Worm (Caenorhabditis elegans) whole organism, young adult: Measurements from ENCODE around the gene Y51H7C.3.

Source experiments
- B0035.1 ChIP-seq: sonication (generic microtip); optimal IDR thresholded peaks from 2 replicates; lab custom pipeline; 2016; ENCODE audit warnings: missing genetic modification characterization, mild to moderate bottlenecking, missing compliant biosample characterization, missing genotype, missing genetic modification reagents
- B0336.3 ChIP-seq: fragments of 200-800 bp; sonication (Bioruptor generic); IDR thresholded peaks from 2 replicates; pipeline ENCODE4 v1.3.6; 2022; ENCODE audit warnings: missing genetic modification characterization, missing compliant biosample characterization
- F22D6.2 ChIP-seq: sonication (generic microtip); optimal IDR thresholded peaks from 2 replicates; lab custom pipeline; 2016; ENCODE audit warnings: mild to moderate bottlenecking, missing genetic modification characterization, missing compliant biosample characterization
- F39B2.1 ChIP-seq: fragments of 200-800 bp; sonication (Bioruptor generic); IDR thresholded peaks from 2 replicates; pipeline ENCODE4 v1.3.6; 2022; ENCODE audit warnings: missing genetic modification reagents, missing genetic modification characterization, missing compliant biosample characterization
- F52B5.7 ChIP-seq: sonication (generic microtip); optimal IDR thresholded peaks from 2 replicates; lab custom pipeline; 2016; ENCODE audit warnings: mild to moderate bottlenecking, missing genetic modification characterization, missing compliant biosample characterization
- F57C9.4 ChIP-seq: sonication (generic microtip); optimal IDR thresholded peaks from 2 replicates; lab custom pipeline; 2017; ENCODE audit warnings: mild to moderate bottlenecking, missing genetic modification characterization, missing compliant biosample characterization
- T07F8.4 ChIP-seq: sonication (generic microtip); optimal IDR thresholded peaks from 2 replicates; lab custom pipeline; 2016; ENCODE audit warnings: mild to moderate bottlenecking, missing genetic modification characterization, moderate library complexity, missing compliant biosample characterization
- T26A5.8 ChIP-seq: sonication (generic microtip); optimal IDR thresholded peaks from 2 replicates; lab custom pipeline; 2016; ENCODE audit warnings: missing genetic modification characterization, missing compliant biosample characterization
- Y53G8AR.9 ChIP-seq: fragments of 200-800 bp; sonication (Bioruptor generic); conservative IDR thresholded peaks from 2 replicates; pipeline ENCODE4 v1.3.6; 2022; ENCODE audit warnings: missing genetic modification reagents, missing genetic modification characterization, missing compliant biosample characterization
- Y67H2A.10 ChIP-seq: fragments of 200-800 bp; sonication (Bioruptor generic); conservative IDR thresholded peaks from 2 replicates; pipeline ENCODE4 v1.3.6; 2022; ENCODE audit warnings: missing genetic modification reagents, missing genetic modification characterization, missing compliant biosample characterization
- Y95B8A.8 ChIP-seq: fragments of 200-800 bp; sonication (Bioruptor generic); IDR thresholded peaks from 2 replicates; pipeline ENCODE4 v1.3.6; 2022; ENCODE audit warnings: missing genetic modification reagents, missing genetic modification characterization, missing compliant biosample characterization
- atf-7 ChIP-seq: sonication (generic microtip); optimal IDR thresholded peaks from 2 replicates; lab custom pipeline; 2017; ENCODE audit warnings: mild to moderate bottlenecking, missing genetic modification characterization, missing compliant biosample characterization
- attf-5 ChIP-seq: fragments of 200-800 bp; sonication (Bioruptor generic); optimal IDR thresholded peaks from 2 replicates; lab custom pipeline; 2018; ENCODE audit warnings: mild to moderate bottlenecking, missing genetic modification characterization, missing compliant biosample characterization
- ccch-3 ChIP-seq: fragments of 200-800 bp; sonication (Bioruptor generic); optimal IDR thresholded peaks from 2 replicates; lab custom pipeline; 2018; ENCODE audit warnings: mild to moderate bottlenecking, missing genetic modification characterization, missing compliant biosample characterization
- ceh-100 ChIP-seq: fragments of 200-800 bp; sonication (Bioruptor generic); IDR thresholded peaks from 2 replicates; pipeline ENCODE4 v1.3.6; 2022; ENCODE audit warnings: missing genetic modification reagents, missing genetic modification characterization, missing compliant biosample characterization
- ceh-40 ChIP-seq: fragments of 200-800 bp; sonication (Bioruptor generic); IDR thresholded peaks from 2 replicates; pipeline ENCODE4 v1.3.6; 2022; ENCODE audit warnings: missing genetic modification characterization, missing compliant biosample characterization
- ceh-58 ChIP-seq: fragments of 200-800 bp; sonication (Bioruptor generic); IDR thresholded peaks from 2 replicates; pipeline ENCODE4 v1.3.6; 2022; ENCODE audit warnings: missing genetic modification characterization, missing compliant biosample characterization
- die-1 ChIP-seq: sonication (generic microtip); optimal IDR thresholded peaks from 2 replicates; lab custom pipeline; 2016; ENCODE audit warnings: missing genotype, mild to moderate bottlenecking, missing genetic modification characterization, missing compliant biosample characterization
- dpff-1 ChIP-seq: sonication (generic microtip); optimal IDR thresholded peaks from 2 replicates; lab custom pipeline; 2017; ENCODE audit warnings: mild to moderate bottlenecking, missing genetic modification characterization, missing compliant biosample characterization
- egl-18 ChIP-seq: fragments of 200-800 bp; sonication (Bioruptor generic); IDR thresholded peaks from 2 replicates; pipeline ENCODE4 v1.3.6; 2022; ENCODE audit warnings: missing genetic modification reagents, missing genetic modification characterization, missing compliant biosample characterization
- egrh-3 ChIP-seq: fragments of 200-800 bp; sonication (Bioruptor generic); IDR thresholded peaks from 2 replicates; pipeline ENCODE4 v1.3.6; 2022; ENCODE audit warnings: missing genetic modification reagents, missing genetic modification characterization, missing compliant biosample characterization
- ets-4 ChIP-seq: fragments of 200-800 bp; sonication (Bioruptor generic); optimal IDR thresholded peaks from 2 replicates; lab custom pipeline; 2018; ENCODE audit warnings: mild to moderate bottlenecking, missing genetic modification characterization, missing compliant biosample characterization
- lin-26 ChIP-seq: fragments of 200-800 bp; sonication (Bioruptor generic); IDR thresholded peaks from 2 replicates; pipeline ENCODE4 v1.3.6; 2022; ENCODE audit warnings: missing genetic modification reagents, missing genetic modification characterization, missing compliant biosample characterization
- lin-40 ChIP-seq: sonication (generic microtip); optimal IDR thresholded peaks from 2 replicates; lab custom pipeline; 2016; ENCODE audit warnings: missing genetic modification characterization, mild to moderate bottlenecking, missing compliant biosample characterization, missing genotype, missing genetic modification reagents
- lsl-1 ChIP-seq: fragments of 200-800 bp; sonication (Bioruptor generic); optimal IDR thresholded peaks from 2 replicates; lab custom pipeline; 2018; ENCODE audit warnings: mild to moderate bottlenecking, missing genetic modification characterization, moderate library complexity, missing compliant biosample characterization
- madf-6 ChIP-seq: fragments of 200-800 bp; sonication (Bioruptor generic); IDR thresholded peaks from 2 replicates; pipeline ENCODE4 v1.3.6; 2022; ENCODE audit warnings: missing genetic modification reagents, missing genetic modification characterization, missing compliant biosample characterization
- mel-28 ChIP-seq: sonication (generic microtip); optimal IDR thresholded peaks from 2 replicates; lab custom pipeline; 2016; ENCODE audit warnings: borderline replicate concordance, mild to moderate bottlenecking, missing genetic modification characterization, missing compliant biosample characterization
- nfya-1 ChIP-seq: sonication (generic microtip); optimal IDR thresholded peaks from 2 replicates; lab custom pipeline; 2017; ENCODE audit warnings: antibody characterized with exemption, missing compliant biosample characterization, missing genetic modification characterization, borderline replicate concordance; ENCODE audit not compliant: insufficient read depth
- nfya-2 ChIP-seq: fragments of 200-800 bp; sonication (Bioruptor generic); IDR thresholded peaks from 2 replicates; pipeline ENCODE4 v1.3.6; 2022; ENCODE audit warnings: missing genetic modification reagents, missing genetic modification characterization, missing compliant biosample characterization
- nfyb-1 ChIP-seq: fragments of 200-800 bp; sonication (Bioruptor generic); IDR thresholded peaks from 2 replicates; pipeline ENCODE4 v1.3.6; 2022; ENCODE audit warnings: missing genetic modification reagents, missing genetic modification characterization, missing compliant biosample characterization
- nhr-120 ChIP-seq: fragments of 200-800 bp; sonication (Bioruptor generic); IDR thresholded peaks from 2 replicates; pipeline ENCODE4 v1.3.6; 2022; ENCODE audit warnings: missing genetic modification characterization, missing compliant biosample characterization
- pbrm-1 ChIP-seq: fragments of 200-800 bp; sonication (Bioruptor generic); IDR thresholded peaks from 2 replicates; pipeline ENCODE4 v1.3.6; 2022; ENCODE audit warnings: missing genetic modification reagents, missing genetic modification characterization, missing compliant biosample characterization
- rcor-1 ChIP-seq: fragments of 200-800 bp; sonication (Bioruptor generic); IDR thresholded peaks from 2 replicates; pipeline ENCODE4 v1.3.6; 2022; ENCODE audit warnings: missing genetic modification reagents, missing genetic modification characterization, missing compliant biosample characterization
- snpc-4 ChIP-seq, 5 experiments: fragments of 150-350 bp in 1 of 5; sonication (generic microtip) in 4 of 5; optimal IDR thresholded peaks; 2 replicates each; lab custom pipeline; 2014 to 2018; ENCODE audit warnings: missing genetic modification characterization in 5 of 5, missing biosample characterization in 3 of 5, antibody characterized with exemption in 2 of 5, mild to moderate bottlenecking in 2 of 5, missing compliant biosample characterization in 2 of 5, missing genotype in 2 of 5, moderate library complexity in 2 of 5, missing genetic modification reagents in 1 of 5
- tbp1 ChIP-seq: fragments of 200-800 bp; sonication (Bioruptor generic); optimal IDR thresholded peaks from 2 replicates; lab custom pipeline; 2018; ENCODE audit warnings: mild to moderate bottlenecking, missing genetic modification characterization, missing compliant biosample characterization
- unc-62 ChIP-seq: fragments of 150-350 bp; optimal IDR thresholded peaks from 2 replicates; lab custom pipeline; 2014; ENCODE audit warnings: missing biosample characterization, missing genetic modification reagents, missing genetic modification characterization
- ztf-3 ChIP-seq: fragments of 200-800 bp; sonication (Bioruptor generic); optimal IDR thresholded peaks from 2 replicates; lab custom pipeline; 2018; ENCODE audit warnings: mild to moderate bottlenecking, missing genetic modification characterization, missing compliant biosample characterization

Y51H7C.3 gene

DNA sequence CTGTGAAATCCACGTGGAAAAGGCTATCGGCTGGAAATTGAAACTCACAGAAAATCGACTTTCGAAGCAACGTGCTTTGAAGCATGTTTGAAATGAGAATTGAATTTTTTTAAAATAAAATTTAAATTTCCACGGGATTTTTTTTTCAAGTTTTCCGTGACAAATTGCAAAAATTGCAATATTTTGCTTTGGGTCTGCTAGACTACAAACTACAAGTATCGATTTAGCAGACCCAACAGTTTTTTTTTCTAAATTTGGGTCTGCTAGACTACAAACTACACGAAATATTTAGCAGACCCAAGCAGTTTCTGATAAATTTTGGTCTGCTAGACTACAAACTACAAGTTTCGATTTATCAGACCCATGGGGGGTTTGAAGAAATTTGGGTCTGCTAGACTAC is 26.9 kb upstream of the Y51H7C.3 start, which contains the start of gene Y51H7C.9 (continued):
- TF ChIP-seq Y67H2A.10 (GFP tag; lab: Robert Waterston, UW) (no peak), ccch-3 (GFP tag; lab: Kevin White, UChicago) (no peak)

DNA sequence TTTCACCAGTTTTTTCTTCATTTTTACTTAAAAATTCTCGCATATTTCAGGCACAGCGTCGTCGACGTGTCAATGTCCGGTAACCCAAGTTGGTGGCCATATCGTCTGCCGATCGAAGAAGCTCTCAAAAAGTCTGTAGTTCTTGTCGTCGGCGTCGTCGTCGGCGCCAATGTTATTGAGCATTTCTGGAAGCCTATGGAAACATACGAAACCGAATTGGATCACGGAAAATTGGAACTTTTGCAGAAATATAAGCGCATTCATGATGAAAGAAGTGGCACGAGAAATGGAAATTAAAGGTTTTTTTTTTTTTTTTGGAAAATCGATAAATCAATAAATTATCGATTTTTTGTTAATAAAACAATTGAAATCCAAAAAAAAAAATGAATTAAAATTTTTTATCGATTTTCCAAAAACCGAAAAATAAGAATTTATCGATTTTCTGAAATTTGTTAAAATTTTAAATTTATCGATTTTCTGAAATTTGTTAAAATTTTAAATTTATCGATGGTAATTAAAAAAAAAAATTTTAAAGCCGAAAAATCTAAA is 25.9 kb upstream of the Y51H7C.3 start, which contains the start of gene alkb-1:
alkb-1 (plus strand) TSS at position 51 of the 549 bp plus-strand sequence.
- TF ChIP-seq nfya-2 (GFP tag; lab: Robert Waterston, UW) (no peak), atf-7 (tag; lab: Kevin White, UChicago) (no peak)

DNA sequence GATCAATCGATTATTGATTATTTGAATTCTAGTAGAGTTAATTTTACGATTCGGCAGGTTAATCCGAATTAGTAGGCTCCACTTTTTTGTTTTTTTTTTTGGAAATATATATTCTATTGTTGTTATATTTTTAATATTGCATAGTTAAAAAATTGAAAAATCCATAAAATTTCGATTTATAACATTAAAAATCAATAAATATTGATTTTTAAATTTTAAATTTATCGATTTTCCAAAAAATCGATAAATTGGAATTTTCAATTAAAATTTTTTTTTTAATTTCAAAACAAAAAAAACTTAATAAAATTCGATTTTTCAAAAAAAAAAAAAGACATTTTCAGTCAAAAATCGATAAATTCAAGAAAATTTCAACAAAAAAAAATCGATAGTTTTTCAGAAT is 18.3 kb upstream of the Y51H7C.3 start:
- no peak for TF ChIP-seq mel-28
- no peak for TF ChIP-seq F57C9.4 (tag; lab: Kevin White, UChicago)
- TF ChIP-seq unc-62 (GFP tag; lab: Kevin White, UChicago) = no peak
- TF ChIP-seq ztf-3 (GFP tag; lab: Kevin White, UChicago) = no peak
- TF ChIP-seq Y95B8A.8 (GFP tag; lab: Robert Waterston, UW) = no peak
- no peak for TF ChIP-seq egrh-3 (GFP tag; lab: Robert Waterston, UW)
- TF ChIP-seq nhr-120 (GFP tag; lab: Robert Waterston, UW) = no peak
- TF ChIP-seq T07F8.4 = no peak
- no peak for TF ChIP-seq lin-40 (tag; lab: Kevin White, UChicago)
- TF ChIP-seq egl-18 (GFP tag; lab: Robert Waterston, UW) = no peak
- no peak for TF ChIP-seq lsl-1 (GFP tag; lab: Kevin White, UChicago)
- TF ChIP-seq ceh-58 = no peak
- TF ChIP-seq atf-7 (tag; lab: Kevin White, UChicago) = no peak

DNA sequence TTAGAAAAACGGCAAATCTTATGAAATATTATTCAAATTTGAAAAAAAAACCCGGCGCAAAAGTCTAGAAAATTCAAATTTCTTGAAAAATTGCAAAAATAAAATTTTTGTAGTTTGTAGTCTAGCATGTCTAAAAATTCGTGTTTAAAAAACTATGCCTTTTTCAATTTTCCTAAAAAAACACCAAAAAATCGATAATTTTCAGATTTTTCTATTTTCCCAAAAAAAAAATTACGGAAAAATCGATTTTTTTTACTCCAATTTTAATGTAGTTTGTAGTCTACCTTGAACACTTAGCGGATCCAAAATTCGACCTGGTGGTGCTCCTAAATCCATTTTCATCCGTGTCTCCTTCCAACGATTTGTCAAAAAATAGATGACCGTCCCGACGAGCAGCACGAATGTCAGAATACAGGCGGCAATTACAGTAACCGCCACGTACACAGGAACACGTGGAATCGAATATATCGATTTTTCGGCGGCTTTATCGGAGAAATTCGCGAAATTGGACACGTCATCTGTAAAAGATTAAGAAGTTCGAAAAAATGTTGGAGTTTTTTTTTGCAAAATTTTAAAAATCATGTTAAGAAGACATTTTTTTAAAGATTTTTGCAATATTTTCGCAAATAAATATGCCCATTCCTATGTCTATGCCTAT is 17.4 kb upstream of the Y51H7C.3 start:
- TF ChIP-seq ets-4 (GFP tag; lab: Kevin White, UChicago) (no peak), ceh-40 (GFP tag; lab: Robert Waterston, UW) (no peak), lin-26 (no peak), T26A5.8 (tag; lab: Kevin White, UChicago) (no peak), F39B2.1 (GFP tag; lab: Robert Waterston, UW) (no peak), tbp1 (GFP tag; lab: Kevin White, UChicago) (no peak), ceh-100 (GFP tag; lab: Robert Waterston, UW) (no peak), pbrm-1 (no peak)
- TF ChIP-seq, all 124 proteins: peak for 0

DNA sequence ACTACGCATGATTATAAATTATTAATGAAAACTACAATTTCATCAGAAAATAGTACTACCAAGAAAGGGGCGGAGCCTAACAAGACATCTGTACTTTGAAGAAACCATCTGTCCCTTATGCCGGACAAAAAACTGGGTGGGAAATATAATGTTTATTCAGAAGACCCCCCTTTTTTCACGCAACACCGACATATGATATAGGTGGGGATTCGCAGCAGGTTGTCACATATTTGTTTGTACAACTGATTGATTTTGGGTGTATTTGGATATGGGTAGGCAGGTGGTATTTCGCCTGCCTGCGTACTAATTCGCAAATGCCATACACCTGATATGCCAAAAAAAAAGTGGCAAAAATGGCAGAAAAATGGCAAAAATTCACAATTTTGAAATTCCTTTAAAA is 14.6 kb upstream of the Y51H7C.3 start, which contains the start of gene Y51H7C.10:
Y51H7C.10 (minus strand) TSS at position 101 of the 400 bp plus-strand sequence.
- no peak for TF ChIP-seq F22D6.2 (tag; lab: Kevin White, UChicago)
- no peak for TF ChIP-seq F52B5.7 (tag; lab: Kevin White, UChicago)
- TF ChIP-seq madf-6 (GFP tag; lab: Robert Waterston, UW) = no peak
- no peak for TF ChIP-seq nfyb-1 (GFP tag; lab: Robert Waterston, UW)
- TF ChIP-seq attf-5 = no peak
- no peak for TF ChIP-seq die-1
- no peak for TF ChIP-seq mel-28
- TF ChIP-seq snpc-4 (GFP tag; optimal IDR thresholded peaks at IDR 0.05; lab: Kevin White, UChicago) = no peak
- TF ChIP-seq snpc-4 (tag; optimal IDR thresholded peaks at IDR 0.05; lab: Kevin White, UChicago) = no peak
- TF ChIP-seq B0336.3 (GFP tag; lab: Robert Waterston, UW) = no peak
- TF ChIP-seq nfya-1 (tag; lab: Kevin White, UChicago) = no peak
- TF ChIP-seq B0035.1 (tag; lab: Kevin White, UChicago) = no peak
- no peak for TF ChIP-seq rcor-1 (GFP tag; lab: Robert Waterston, UW)
- no peak for TF ChIP-seq Y53G8AR.9 (GFP tag; lab: Robert Waterston, UW)
- TF ChIP-seq dpff-1 (tag; lab: Kevin White, UChicago) = no peak
- TF ChIP-seq tbp1 (GFP tag; lab: Kevin White, UChicago) = no peak
